Worm (Caenorhabditis elegans) whole organism, young adult: ENCODE results near the gene Y75B8A.34.

Experiments
- B0035.1 ChIP-seq: sonication (generic microtip); optimal IDR thresholded peaks from 2 replicates; lab custom pipeline; 2016; ENCODE audit warnings: missing genetic modification characterization, mild to moderate bottlenecking, missing compliant biosample characterization, missing genotype, missing genetic modification reagents
- B0261.1 ChIP-seq: sonication (generic microtip); optimal IDR thresholded peaks from 2 replicates; lab custom pipeline; 2016; ENCODE audit warnings: mild to moderate bottlenecking, missing genetic modification characterization, moderate library complexity, missing compliant biosample characterization
- B0336.3 ChIP-seq: fragments of 200-800 bp; sonication (Bioruptor generic); IDR thresholded peaks from 2 replicates; pipeline ENCODE4 v1.3.6; 2022; ENCODE audit warnings: missing genetic modification characterization, missing compliant biosample characterization
- F55B11.4 ChIP-seq: sonication (generic microtip); optimal IDR thresholded peaks from 2 replicates; lab custom pipeline; 2016; ENCODE audit warnings: missing compliant biosample characterization, missing genetic modification characterization, borderline replicate concordance; ENCODE audit not compliant: insufficient read depth
- K11D2.4 ChIP-seq: fragments of 200-800 bp; sonication (Bioruptor generic); IDR thresholded peaks from 2 replicates; pipeline ENCODE4 v1.3.6; 2022; ENCODE audit warnings: missing genetic modification reagents, missing genetic modification characterization, missing compliant biosample characterization
- K12H6.12 ChIP-seq: fragments of 200-800 bp; sonication (Bioruptor generic); optimal IDR thresholded peaks from 2 replicates; lab custom pipeline; 2018; ENCODE audit warnings: mild to moderate bottlenecking, missing genetic modification characterization, missing compliant biosample characterization
- Y56A3A.18 ChIP-seq: fragments of 200-800 bp; sonication (Bioruptor generic); IDR thresholded peaks from 2 replicates; pipeline ENCODE4 v1.3.6; 2022; ENCODE audit warnings: missing genetic modification reagents, missing genetic modification characterization, missing compliant biosample characterization
- Y79H2A.3 ChIP-seq: fragments of 200-800 bp; sonication (Bioruptor generic); conservative IDR thresholded peaks from 2 replicates; pipeline ENCODE4 v1.3.6; 2022; ENCODE audit warnings: missing genetic modification reagents, missing genetic modification characterization, missing compliant biosample characterization
- ama-1 ChIP-seq, 3 experiments: fragments of 150-350 bp in 1 of 3; sonication (generic microtip) in 2 of 3; optimal IDR thresholded peaks; 2 replicates each; lab custom pipeline; 2014 to 2018; ENCODE audit warnings: missing biosample characterization in 2 of 3, missing genetic modification characterization in 2 of 3, missing genetic modification reagents in 2 of 3
- atf-7 ChIP-seq: sonication (generic microtip); optimal IDR thresholded peaks from 2 replicates; lab custom pipeline; 2017; ENCODE audit warnings: mild to moderate bottlenecking, missing genetic modification characterization, missing compliant biosample characterization
- attf-5 ChIP-seq: fragments of 200-800 bp; sonication (Bioruptor generic); optimal IDR thresholded peaks from 2 replicates; lab custom pipeline; 2018; ENCODE audit warnings: mild to moderate bottlenecking, missing genetic modification characterization, missing compliant biosample characterization
- ccch-3 ChIP-seq: fragments of 200-800 bp; sonication (Bioruptor generic); optimal IDR thresholded peaks from 2 replicates; lab custom pipeline; 2018; ENCODE audit warnings: mild to moderate bottlenecking, missing genetic modification characterization, missing compliant biosample characterization
- cebp-1 ChIP-seq, 2 experiments: fragments of 200-800 bp in 1 of 2; sonication (Bioruptor generic) in 1 of 2; sonication (generic microtip) in 1 of 2; IDR thresholded peaks in 1 of 2; optimal IDR thresholded peaks in 1 of 2; 2 replicates each; pipeline versions ENCODE4 v1.3.6 to Lab custom; 2017 to 2022; ENCODE audit warnings: missing compliant biosample characterization in 2 of 2, missing genetic modification characterization in 2 of 2, mild to moderate bottlenecking in 1 of 2, missing genetic modification reagents in 1 of 2, moderate library complexity in 1 of 2
- ceh-91 ChIP-seq: fragments of 200-800 bp; sonication (Bioruptor generic); IDR thresholded peaks from 2 replicates; pipeline ENCODE4 v1.3.6; 2022; ENCODE audit warnings: missing genetic modification reagents, missing genetic modification characterization, missing compliant biosample characterization
- dox-1 ChIP-seq: fragments of 200-800 bp; sonication (Bioruptor generic); IDR thresholded peaks from 2 replicates; pipeline ENCODE4 v1.3.6; 2022; ENCODE audit warnings: missing genetic modification reagents, missing genetic modification characterization, missing compliant biosample characterization
- efl-1 ChIP-seq: fragments of 150-350 bp; optimal IDR thresholded peaks from 2 replicates; lab custom pipeline; 2014; ENCODE audit warnings: missing biosample characterization, missing genetic modification reagents, missing genetic modification characterization
- ekl-4 ChIP-seq: fragments of 200-800 bp; sonication (Bioruptor generic); IDR thresholded peaks from 2 replicates; pipeline ENCODE4 v1.3.6; 2022; ENCODE audit warnings: missing genetic modification reagents, missing genetic modification characterization, missing compliant biosample characterization
- hrde-1 ChIP-seq: sonication (generic microtip); optimal IDR thresholded peaks from 2 replicates; lab custom pipeline; 2016; ENCODE audit warnings: missing genetic modification characterization, mild to moderate bottlenecking, missing compliant biosample characterization, moderate library complexity, missing genotype, missing genetic modification reagents, borderline replicate concordance
- let-607 ChIP-seq, 2 experiments: fragments of 200-800 bp in 1 of 2; sonication (Bioruptor generic) in 1 of 2; sonication (generic microtip) in 1 of 2; optimal IDR thresholded peaks; 2 replicates each; lab custom pipeline; 2016 to 2018; ENCODE audit warnings: mild to moderate bottlenecking in 2 of 2, missing compliant biosample characterization in 2 of 2, missing genetic modification characterization in 2 of 2, moderate library complexity in 2 of 2, missing genotype in 1 of 2
- lin-35 ChIP-seq, 3 experiments: fragments of 150-350 bp in 2 of 3; sonication (generic microtip) in 1 of 3; optimal IDR thresholded peaks; 2 replicates each; lab custom pipeline; 2014 to 2018; ENCODE audit warnings: missing biosample characterization in 3 of 3, missing genetic modification characterization in 3 of 3, missing genetic modification reagents in 3 of 3
- lin-54 ChIP-seq: fragments of 200-800 bp; sonication (Bioruptor generic); optimal IDR thresholded peaks from 2 replicates; lab custom pipeline; 2018; ENCODE audit warnings: mild to moderate bottlenecking, missing genetic modification characterization, missing compliant biosample characterization
- lsy-27 ChIP-seq: sonication (generic microtip); optimal IDR thresholded peaks from 2 replicates; lab custom pipeline; 2017; ENCODE audit warnings: missing genetic modification characterization, mild to moderate bottlenecking, missing compliant biosample characterization, antibody characterized with exemption, missing genotype, borderline replicate concordance; ENCODE audit not compliant: insufficient read depth
- madf-6 ChIP-seq: fragments of 200-800 bp; sonication (Bioruptor generic); IDR thresholded peaks from 2 replicates; pipeline ENCODE4 v1.3.6; 2022; ENCODE audit warnings: missing genetic modification reagents, missing genetic modification characterization, missing compliant biosample characterization
- madf-8 ChIP-seq: fragments of 200-800 bp; sonication (Bioruptor generic); conservative IDR thresholded peaks from 2 replicates; pipeline ENCODE4 v1.3.6; 2022; ENCODE audit warnings: missing genetic modification reagents, missing genetic modification characterization, missing compliant biosample characterization
- mxl-1 ChIP-seq: sonication (generic microtip); optimal IDR thresholded peaks from 2 replicates; lab custom pipeline; 2016; ENCODE audit warnings: missing genetic modification characterization, missing compliant biosample characterization
- nfyb-1 ChIP-seq: fragments of 200-800 bp; sonication (Bioruptor generic); IDR thresholded peaks from 2 replicates; pipeline ENCODE4 v1.3.6; 2022; ENCODE audit warnings: missing genetic modification reagents, missing genetic modification characterization, missing compliant biosample characterization
- nhr-80 ChIP-seq: sonication (generic microtip); optimal IDR thresholded peaks from 2 replicates; lab custom pipeline; 2016; ENCODE audit warnings: missing genetic modification characterization, missing compliant biosample characterization
- sdz-38 ChIP-seq: sonication (generic microtip); optimal IDR thresholded peaks from 2 replicates; lab custom pipeline; 2016; ENCODE audit warnings: missing genotype, missing genetic modification characterization, missing compliant biosample characterization
- snpc-3.4 ChIP-seq: sonication (generic microtip); optimal IDR thresholded peaks from 2 replicates; lab custom pipeline; 2017; ENCODE audit warnings: missing genetic modification characterization, mild to moderate bottlenecking, missing compliant biosample characterization, antibody characterized with exemption, moderate library complexity, missing genotype, missing genetic modification reagents
- somi-1 ChIP-seq: fragments of 200-800 bp; sonication (Bioruptor generic); optimal IDR thresholded peaks from 2 replicates; lab custom pipeline; 2018; ENCODE audit warnings: mild to moderate bottlenecking, missing genetic modification characterization, missing compliant biosample characterization
- tbp1 ChIP-seq: fragments of 200-800 bp; sonication (Bioruptor generic); optimal IDR thresholded peaks from 2 replicates; lab custom pipeline; 2018; ENCODE audit warnings: mild to moderate bottlenecking, missing genetic modification characterization, missing compliant biosample characterization
- tlf-1 ChIP-seq: fragments of 200-800 bp; sonication (Bioruptor generic); optimal IDR thresholded peaks from 2 replicates; lab custom pipeline; 2018; ENCODE audit warnings: mild to moderate bottlenecking, missing genetic modification characterization, missing compliant biosample characterization
- unc-62 ChIP-seq: fragments of 150-350 bp; optimal IDR thresholded peaks from 2 replicates; lab custom pipeline; 2014; ENCODE audit warnings: missing biosample characterization, missing genetic modification reagents, missing genetic modification characterization
- xnd-1 ChIP-seq: sonication (generic microtip); optimal IDR thresholded peaks from 2 replicates; lab custom pipeline; 2016; ENCODE audit warnings: missing genotype, missing genetic modification reagents, missing genetic modification characterization, missing compliant biosample characterization
- ztf-18 ChIP-seq: sonication (generic microtip); optimal IDR thresholded peaks from 2 replicates; lab custom pipeline; 2016; ENCODE audit warnings: missing genotype, mild to moderate bottlenecking, missing genetic modification characterization, missing compliant biosample characterization
- ztf-22 ChIP-seq: fragments of 200-800 bp; sonication (Bioruptor generic); optimal IDR thresholded peaks from 2 replicates; lab custom pipeline; 2018; ENCODE audit warnings: mild to moderate bottlenecking, missing genetic modification characterization, moderate library complexity, missing compliant biosample characterization

The Y75B8A.34 gene

ce11 chrIII:12359265-12359664, at the start of gene Y75B8A.34:
Y75B8A.34 (plus strand) TSS chrIII:12359565.
- TF ChIP-seq nfyb-1 (GFP tag; lab: Robert Waterston, UW) (no peak), unc-62 (GFP tag; lab: Kevin White, UChicago) (no peak)

- no peak for TF ChIP-seq snpc-3.4
- TF ChIP-seq cebp-1 (GFP tag; IDR thresholded peaks at IDR 0.05; lab: Robert Waterston, UW): no peak
- peak; percentile 81 for TF ChIP-seq cebp-1 (tag; optimal IDR thresholded peaks at IDR 0.05; lab: Kevin White, UChicago)
Measured at ce11 chrIII:12312886-12313285, 46.5 kb upstream of the Y75B8A.34 start, which contains the start of gene Y75B8A.39. Y75B8A.39 (plus strand) TSS chrIII:12313186.

- no peak for TF ChIP-seq ekl-4 (GFP tag; lab: Robert Waterston, UW)
- TF ChIP-seq K11D2.4 (GFP tag; lab: Robert Waterston, UW): no peak
- TF ChIP-seq attf-5 (GFP tag; lab: Kevin White, UChicago): no peak
- TF ChIP-seq atf-7 (tag; lab: Kevin White, UChicago): no peak
- TF ChIP-seq efl-1 (GFP tag; lab: Kevin White, UChicago): no peak
- TF ChIP-seq K12H6.12 (tag; lab: Kevin White, UChicago): no peak
- TF ChIP-seq F55B11.4: no peak
- no peak for TF ChIP-seq somi-1 (GFP tag; lab: Kevin White, UChicago)
- no peak for TF ChIP-seq B0261.1 (tag; lab: Kevin White, UChicago)
- no peak for TF ChIP-seq lsy-27 (tag; lab: Kevin White, UChicago)
Measured at ce11 chrIII:12315179-12315578, 44.2 kb upstream of the Y75B8A.34 start, which contains the start of gene Y75B8A.37. Y75B8A.37 (plus strand) TSS chrIII:12315479.

- TF ChIP-seq ceh-91 (GFP tag; lab: Robert Waterston, UW) (0 out of 2 replicates have a peak, but pooled peaks have one; percentile 14), dox-1 (GFP tag; lab: Robert Waterston, UW) (0 out of 2 replicates have a peak, but pooled peaks have one; percentile 17), xnd-1 (tag; lab: Kevin White, UChicago) (peak; percentile 60), madf-8 (GFP tag; lab: Robert Waterston, UW) (peak; percentile 66), ztf-18 (tag; lab: Kevin White, UChicago) (peak; percentile 85), madf-6 (GFP tag; lab: Robert Waterston, UW) (peak; percentile 69)
- TF ChIP-seq, all 124 proteins: peak for 6; not testable (repeated sequence) for 118
Measured at ce11 chrIII:12316552-12316951, 42.8 kb upstream of the Y75B8A.34 start.

ce11 chrIII:12317492-12317891, 41.9 kb upstream of the Y75B8A.34 start:
- TF ChIP-seq dox-1 (GFP tag; lab: Robert Waterston, UW) (peak; percentile 47), K11D2.4 (GFP tag; lab: Robert Waterston, UW) (no peak), madf-6 (GFP tag; lab: Robert Waterston, UW) (no peak), somi-1 (GFP tag; lab: Kevin White, UChicago) (no peak), ama-1 (optimal IDR thresholded peaks at IDR 0.05; lab: Kevin White, UChicago) (no peak), ama-1 (GFP tag; optimal IDR thresholded peaks at IDR 0.05; lab: Kevin White, UChicago) (no peak), lin-54 (GFP tag; lab: Kevin White, UChicago) (no peak), mxl-1 (tag; lab: Kevin White, UChicago) (no peak), B0035.1 (no peak), unc-62 (GFP tag; lab: Kevin White, UChicago) (peak; percentile 75), cebp-1 (GFP tag; IDR thresholded peaks at IDR 0.05; lab: Robert Waterston, UW) (peak; percentile 72), cebp-1 (tag; optimal IDR thresholded peaks at IDR 0.05; lab: Kevin White, UChicago) (peak; percentile 71), Y79H2A.3 (GFP tag; lab: Robert Waterston, UW) (no peak), nhr-80 (tag; lab: Kevin White, UChicago) (peak; percentile 77)

- peak; percentile 80 for TF ChIP-seq ztf-22 (GFP tag; lab: Kevin White, UChicago)
- no peak for TF ChIP-seq ccch-3
- peak; percentile 90 for TF ChIP-seq nhr-80 (tag; lab: Kevin White, UChicago)
- TF ChIP-seq sdz-38 (tag; lab: Kevin White, UChicago): no peak
- TF ChIP-seq Y56A3A.18: no peak
- no peak for TF ChIP-seq tlf-1 (GFP tag; lab: Kevin White, UChicago)
- no peak for TF ChIP-seq B0336.3 (GFP tag; lab: Robert Waterston, UW)
- TF ChIP-seq lin-35 (GFP tag; optimal IDR thresholded peaks at IDR 0.05; lab: Kevin White, UChicago): no peak
- no peak for TF ChIP-seq cebp-1 (GFP tag; IDR thresholded peaks at IDR 0.05; lab: Robert Waterston, UW)
- peak; percentile 8 for TF ChIP-seq cebp-1 (tag; optimal IDR thresholded peaks at IDR 0.05; lab: Kevin White, UChicago)
- TF ChIP-seq tbp1 (GFP tag; lab: Kevin White, UChicago): no peak
- TF ChIP-seq hrde-1 (tag; lab: Kevin White, UChicago): no peak
- peak in 1 of 2 experiments; percentile 26 for TF ChIP-seq let-607 (tag; optimal IDR thresholded peaks at IDR 0.05; lab: Kevin White, UChicago)
Measured at ce11 chrIII:12318794-12319193, 40.6 kb upstream of the Y75B8A.34 start, which contains the start of gene Y75B8A.28. Y75B8A.28 (plus strand) TSS chrIII:12319089.
